Fruit fly (Drosophila melanogaster): ENCODE data around the gene CG2059.

DNA sequence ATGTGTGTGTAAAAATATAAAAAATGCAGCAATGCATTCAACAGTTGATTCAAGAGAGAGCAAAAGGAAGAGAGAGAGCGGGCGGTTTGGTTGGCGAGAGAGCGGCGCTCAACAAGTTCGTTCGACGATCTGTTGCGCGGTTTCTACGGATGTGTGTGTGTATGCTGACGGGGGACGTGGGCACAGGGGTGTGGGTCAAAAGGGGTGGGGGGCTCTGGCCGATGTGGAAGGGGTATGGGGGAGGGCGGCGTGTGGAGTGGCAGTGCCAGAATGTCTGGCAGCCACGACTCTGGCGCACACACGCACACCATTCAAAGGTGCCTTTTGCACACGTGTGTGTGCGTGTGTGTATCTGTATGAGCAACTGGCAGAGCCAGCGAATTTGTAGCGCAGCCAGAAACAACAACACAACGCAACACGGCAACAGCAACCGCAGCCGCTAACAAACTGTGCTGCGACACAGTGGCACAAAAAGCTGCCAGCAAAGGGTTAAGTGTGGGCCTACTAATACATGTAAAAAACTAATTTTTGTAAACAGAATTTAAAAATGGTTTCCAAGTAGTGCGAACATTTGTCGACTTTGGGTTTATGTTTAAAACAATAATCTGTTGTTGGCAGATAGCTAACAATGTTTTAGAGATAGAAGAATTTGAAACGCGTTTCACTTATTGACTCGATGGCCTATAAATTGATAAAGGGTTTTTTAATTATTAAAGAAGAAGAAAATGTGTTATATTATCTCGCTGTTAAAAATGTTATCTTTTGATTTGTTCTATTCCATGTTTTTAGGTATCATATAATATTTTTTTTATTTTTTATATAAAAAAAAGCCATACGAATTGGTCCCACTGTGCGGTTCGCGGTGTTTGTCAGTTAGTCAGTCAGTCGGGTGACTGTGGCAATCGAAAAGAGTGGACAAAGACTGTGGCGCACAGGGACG is 20.6 kb downstream of the CG2059 start:
- no peak for TF ChIP-seq dsf (GFP tag; optimal IDR thresholded peaks at IDR 0.05; ENCODE audit: borderline replicate concordance)
- peak; percentile 12 for TF ChIP-seq Rel (GFP tag; optimal IDR thresholded peaks at IDR 0.05)
- peak; percentile 27 for TF ChIP-seq Rel (tag; optimal IDR thresholded peaks at IDR 0.05)
- TF ChIP-seq Hnf4 (GFP tag; optimal IDR thresholded peaks at IDR 0.05): peak; percentile 54
- TF ChIP-seq Vsx2 (GFP tag; optimal IDR thresholded peaks at IDR 0.05; ENCODE audit: partially characterized antibody): peak; percentile 27
- peak; percentile 95 for TF ChIP-seq dmrt93B (GFP tag; optimal IDR thresholded peaks at IDR 0.05)
- no peak for TF ChIP-seq pan (optimal IDR thresholded peaks at IDR 0.05)
- peak; percentile 72 for TF ChIP-seq OdsH (GFP tag; optimal IDR thresholded peaks at IDR 0.05)
- TF ChIP-seq tai (GFP tag; optimal IDR thresholded peaks at IDR 0.05): no peak
- TF ChIP-seq brk (GFP tag; optimal IDR thresholded peaks at IDR 0.05): no peak
